Fruit fly (Drosophila melanogaster) whole organism, pupa: ENCODE data around the gene CG13012.

ENCODE experiments used
- CG10348 ChIP-seq: fragments of 200-800 bp; sonication (Bioruptor generic); IDR thresholded peaks from 2 replicates; pipeline ENCODE4 v1.3.6; 2022; ENCODE audit warnings: missing biosample characterization, missing genetic modification characterization
- CG12605 ChIP-seq: fragments of 200-800 bp; sonication (Bioruptor generic); IDR thresholded peaks from 2 replicates; pipeline ENCODE4 v1.3.6; 2022; ENCODE audit warnings: missing biosample characterization, missing genetic modification characterization
- CG13204 ChIP-seq: fragments of 200-800 bp; sonication (Bioruptor generic); optimal IDR thresholded peaks from 2 replicates; lab custom pipeline; 2018; ENCODE audit warnings: missing biosample characterization, mild to moderate bottlenecking, missing genetic modification characterization, moderate library complexity
- CG14655 ChIP-seq: fragments of 200-800 bp; sonication (Bioruptor generic); optimal IDR thresholded peaks from 3 replicates; lab custom pipeline; 2017; ENCODE audit warnings: mild to moderate bottlenecking, missing biosample characterization, missing genetic modification reagents, missing genetic modification characterization
- CG15710 ChIP-seq: fragments of 200-800 bp; sonication (Bioruptor generic); optimal IDR thresholded peaks from 2 replicates; lab custom pipeline; 2018; ENCODE audit warnings: missing biosample characterization, mild to moderate bottlenecking, missing genetic modification characterization, moderate library complexity
- CG17806 ChIP-seq: fragments of 200-800 bp; sonication (Bioruptor generic); optimal IDR thresholded peaks from 2 replicates; lab custom pipeline; 2018; ENCODE audit warnings: missing biosample characterization, mild to moderate bottlenecking, missing genetic modification characterization, moderate library complexity
- CG32121 ChIP-seq: fragments of 200-800 bp; sonication (Bioruptor generic); IDR thresholded peaks from 2 replicates; pipeline ENCODE4 v1.3.6; 2022; ENCODE audit warnings: missing biosample characterization, missing genetic modification characterization
- CG34367 ChIP-seq: fragments of 200-800 bp; sonication (Bioruptor generic); optimal IDR thresholded peaks from 2 replicates; lab custom pipeline; 2018; ENCODE audit warnings: missing biosample characterization, mild to moderate bottlenecking, missing genetic modification characterization
- CG4496 ChIP-seq: fragments of 200-800 bp; sonication (Bioruptor generic); IDR thresholded peaks from 3 replicates; pipeline ENCODE4 v1.3.6; 2022; ENCODE audit warnings: missing biosample characterization, missing genetic modification characterization
- CG8159 ChIP-seq: fragments of 200-800 bp; sonication (Bioruptor generic); optimal IDR thresholded peaks from 3 replicates; lab custom pipeline; 2018; ENCODE audit warnings: missing biosample characterization, mild to moderate bottlenecking, missing genetic modification characterization, moderate library complexity
- CG8301 ChIP-seq: fragments of 200-800 bp; sonication (Bioruptor generic); optimal IDR thresholded peaks from 2 replicates; lab custom pipeline; 2018; ENCODE audit warnings: missing biosample characterization, mild to moderate bottlenecking, missing genetic modification characterization
- CG9948 ChIP-seq: fragments of 200-800 bp; sonication (Bioruptor generic); optimal IDR thresholded peaks from 2 replicates; lab custom pipeline; 2018; ENCODE audit warnings: missing biosample characterization, mild to moderate bottlenecking, missing genetic modification characterization, moderate library complexity
- D1 ChIP-seq: fragments of 200-800 bp; sonication (Bioruptor generic); optimal IDR thresholded peaks from 2 replicates; lab custom pipeline; 2018; ENCODE audit warnings: missing biosample characterization, mild to moderate bottlenecking, missing genetic modification characterization, moderate library complexity
- EcR ChIP-seq: fragments of 200-800 bp; sonication (Bioruptor generic); optimal IDR thresholded peaks from 3 replicates; lab custom pipeline; 2019; ENCODE audit warnings: missing biosample characterization, missing genetic modification characterization, mild to moderate bottlenecking, moderate library complexity, missing genetic modification reagents
- Ets98B ChIP-seq: fragments of 200-800 bp; sonication (Bioruptor generic); IDR thresholded peaks from 2 replicates; pipeline ENCODE4 v1.3.6; 2022; ENCODE audit warnings: missing biosample characterization, missing genetic modification characterization
- Pif1A ChIP-seq: fragments of 200-800 bp; sonication (Bioruptor generic); optimal IDR thresholded peaks from 3 replicates; lab custom pipeline; 2016; ENCODE audit warnings: missing biosample characterization, missing genetic modification characterization
- Pif1B ChIP-seq: fragments of 200-800 bp; sonication (Bioruptor generic); optimal IDR thresholded peaks from 3 replicates; lab custom pipeline; 2016; ENCODE audit warnings: missing biosample characterization, missing genetic modification characterization
- Snoo ChIP-seq: fragments of 200-800 bp; sonication (Bioruptor generic); optimal IDR thresholded peaks from 3 replicates; lab custom pipeline; 2017; ENCODE audit warnings: missing biosample characterization, mild to moderate bottlenecking, missing genetic modification characterization, inconsistent platforms
- fd96Ca ChIP-seq: fragments of 200-800 bp; sonication (Bioruptor generic); IDR thresholded peaks from 3 replicates; pipeline ENCODE4 v1.3.6; 2022; ENCODE audit warnings: missing biosample characterization, missing genetic modification characterization
- gl ChIP-seq: fragments of 200-800 bp; sonication (Bioruptor generic); optimal IDR thresholded peaks from 2 replicates; lab custom pipeline; 2018; ENCODE audit warnings: missing biosample characterization, mild to moderate bottlenecking, missing genetic modification characterization
- rn ChIP-seq: fragments of 200-800 bp; sonication (Bioruptor generic); IDR thresholded peaks from 2 replicates; pipeline ENCODE4 v1.3.6; 2022; ENCODE audit warnings: missing biosample characterization, missing genetic modification characterization

CG13012 gene

dm6 chrX:16691440-16691839, 14.9 kb upstream of the CG13012 start:
- TF ChIP-seq rn (GFP tag; lab: Robert Waterston, UW) (peak; percentile 66), CG8301 (peak; percentile 79), Pif1A (peak; percentile 77), CG9948 (tag; lab: Kevin White, UChicago) (peak; percentile 61), CG12605 (GFP tag; lab: Robert Waterston, UW) (peak; percentile 87), CG15710 (peak; percentile 74), CG34367 (peak; percentile 68), CG32121 (GFP tag; lab: Robert Waterston, UW) (peak; percentile 90), Snoo (tag; lab: Kevin White, UChicago) (peak; percentile 48), CG8159 (tag; lab: Kevin White, UChicago) (peak; percentile 62), CG10348 (GFP tag; lab: Robert Waterston, UW) (peak; percentile 19; the same call in 1 of the 2 replicates), gl (tag; lab: Kevin White, UChicago) (peak; percentile 43), Pif1B (peak; percentile 65), CG4496 (GFP tag; lab: Robert Waterston, UW) (peak; percentile 95), CG14655 (GFP tag; lab: Kevin White, UChicago) (peak; percentile 81), CG17806 (tag; lab: Kevin White, UChicago) (peak; percentile 62), fd96Ca (GFP tag; lab: Robert Waterston, UW) (peak; percentile 90), D1 (tag; lab: Kevin White, UChicago) (no peak), CG13204 (GFP tag; lab: Kevin White, UChicago) (no peak), Ets98B (peak; percentile 90), EcR (no peak)

dm6 chrX:16690499-16690898, 13.9 kb upstream of the CG13012 start:
- TF ChIP-seq fd96Ca (GFP tag; lab: Robert Waterston, UW): peak; percentile 62; the same call in 1 of the 3 replicates
- TF ChIP-seq CG8159 (tag; lab: Kevin White, UChicago): peak; percentile 4
- TF ChIP-seq EcR: no peak
- no peak for TF ChIP-seq D1 (tag; lab: Kevin White, UChicago)
- peak; percentile 39 for TF ChIP-seq Pif1B
- peak; percentile 12 for TF ChIP-seq CG34367
- no peak for TF ChIP-seq CG32121 (GFP tag; lab: Robert Waterston, UW)
- no peak for TF ChIP-seq CG10348 (GFP tag; lab: Robert Waterston, UW)
- TF ChIP-seq CG12605 (GFP tag; lab: Robert Waterston, UW): peak; percentile 48; the same call in 1 of the 2 replicates
- peak; percentile 36 for TF ChIP-seq CG17806 (tag; lab: Kevin White, UChicago)
- TF ChIP-seq CG13204 (GFP tag; lab: Kevin White, UChicago): no peak
- peak; percentile 44; the same call in 1 of the 3 replicates for TF ChIP-seq CG4496 (GFP tag; lab: Robert Waterston, UW)
- peak; percentile 50 for TF ChIP-seq CG9948 (tag; lab: Kevin White, UChicago)
- TF ChIP-seq gl (tag; lab: Kevin White, UChicago): no peak
- no peak for TF ChIP-seq Ets98B
- peak; percentile 60 for TF ChIP-seq CG14655 (GFP tag; lab: Kevin White, UChicago)
- no peak for TF ChIP-seq rn (GFP tag; lab: Robert Waterston, UW)
- peak; percentile 46 for TF ChIP-seq Pif1A
- TF ChIP-seq CG15710: no peak
- TF ChIP-seq Snoo (tag; lab: Kevin White, UChicago): no peak
- peak; percentile 52 for TF ChIP-seq CG8301

dm6 chrX:16689966-16690365, 13.4 kb upstream of the CG13012 start:
- no peak for TF ChIP-seq CG4496 (GFP tag; lab: Robert Waterston, UW)
- TF ChIP-seq CG17806 (tag; lab: Kevin White, UChicago): peak; percentile 31
- peak; percentile 20 for TF ChIP-seq CG14655 (GFP tag; lab: Kevin White, UChicago)
- peak; percentile 35 for TF ChIP-seq CG8159 (tag; lab: Kevin White, UChicago)
- no peak for TF ChIP-seq rn (GFP tag; lab: Robert Waterston, UW)
- TF ChIP-seq CG15710: peak; percentile 13
- peak; percentile 21 for TF ChIP-seq CG9948 (tag; lab: Kevin White, UChicago)
- TF ChIP-seq, all 21 proteins: peak for 5

dm6 chrX:16689339-16689738, 12.8 kb upstream of the CG13012 start:
- TF ChIP-seq Pif1A (no peak), CG32121 (GFP tag; lab: Robert Waterston, UW) (no peak), CG15710 (no peak), Ets98B (no peak), CG13204 (GFP tag; lab: Kevin White, UChicago) (no peak), CG4496 (GFP tag; lab: Robert Waterston, UW) (no peak), CG12605 (GFP tag; lab: Robert Waterston, UW) (no peak), Snoo (tag; lab: Kevin White, UChicago) (no peak), gl (tag; lab: Kevin White, UChicago) (no peak)

dm6 chrX:16688106-16688459, 11.5 kb upstream of the CG13012 start:
- TF ChIP-seq CG4496 (GFP tag; lab: Robert Waterston, UW): no peak

- no peak for TF ChIP-seq CG8301
- TF ChIP-seq CG4496 (GFP tag; lab: Robert Waterston, UW): no peak
- TF ChIP-seq Pif1B: no peak
- TF ChIP-seq CG32121 (GFP tag; lab: Robert Waterston, UW): no peak
- TF ChIP-seq CG34367: no peak
- no peak for TF ChIP-seq CG13204 (GFP tag; lab: Kevin White, UChicago)
- no peak for TF ChIP-seq fd96Ca (GFP tag; lab: Robert Waterston, UW)
- TF ChIP-seq CG8159 (tag; lab: Kevin White, UChicago): no peak
- no peak for TF ChIP-seq Snoo (tag; lab: Kevin White, UChicago)
- no peak for TF ChIP-seq rn (GFP tag; lab: Robert Waterston, UW)
- no peak for TF ChIP-seq CG9948 (tag; lab: Kevin White, UChicago)
- no peak for TF ChIP-seq CG15710
- TF ChIP-seq CG17806 (tag; lab: Kevin White, UChicago): no peak
- no peak for TF ChIP-seq CG10348 (GFP tag; lab: Robert Waterston, UW)
- TF ChIP-seq gl (tag; lab: Kevin White, UChicago): no peak
- TF ChIP-seq EcR: no peak
- no peak for TF ChIP-seq CG14655 (GFP tag; lab: Kevin White, UChicago)
- TF ChIP-seq D1 (tag; lab: Kevin White, UChicago): no peak
- no peak for TF ChIP-seq CG12605 (GFP tag; lab: Robert Waterston, UW)
These were observed 11.0 kb upstream of the CG13012 start for dm6 chrX:16687400-16688105.
